Fruit fly (Drosophila melanogaster): ENCODE results near the gene CG17260.

dm6 chr2L:2987681-2988381 lies 49.2 kb upstream of the CG17260 start, which contains the start of the genes Chd1 and Bem46:
- TF ChIP-seq CG8478 (optimal IDR thresholded peaks at IDR 0.05) = no peak
- TF ChIP-seq CTCF (optimal IDR thresholded peaks at IDR 0.05) = peak in 1 of 2 experiments; percentile 17
